Worm (Caenorhabditis elegans) whole organism, early embryonic: ENCODE results near the gene ogt-1.

Source experiments
- B0310.2 ChIP-seq: sonication (generic microtip); optimal IDR thresholded peaks from 2 replicates; lab custom pipeline; 2016; ENCODE audit warnings: mild to moderate bottlenecking, missing genetic modification characterization, missing compliant biosample characterization
- F13C5.2 ChIP-seq: sonication (generic microtip); optimal IDR thresholded peaks from 2 replicates; lab custom pipeline; 2017; ENCODE audit warnings: mild to moderate bottlenecking, missing genetic modification characterization, inconsistent platforms, missing compliant biosample characterization
- aly-1 ChIP-seq: sonication (generic microtip); optimal IDR thresholded peaks from 2 replicates; lab custom pipeline; 2016; ENCODE audit warnings: missing genetic modification characterization, missing compliant biosample characterization
- ama-1 ChIP-seq: fragments of 150-350 bp; optimal IDR thresholded peaks from 2 replicates; lab custom pipeline; 2014
- ceh-13 ChIP-seq: fragments of 200-800 bp; sonication (Bioruptor generic); optimal IDR thresholded peaks from 2 replicates; lab custom pipeline; 2018; ENCODE audit warnings: mild to moderate bottlenecking, missing genetic modification characterization, missing compliant biosample characterization
- ceh-36 ChIP-seq: sonication (generic microtip); optimal IDR thresholded peaks from 2 replicates; lab custom pipeline; 2016; ENCODE audit warnings: missing genetic modification characterization, inconsistent platforms, missing compliant biosample characterization
- ets-7 ChIP-seq: sonication (generic microtip); optimal IDR thresholded peaks from 2 replicates; lab custom pipeline; 2016; ENCODE audit warnings: missing genotype, missing genetic modification characterization, missing compliant biosample characterization
- flt-1 ChIP-seq: fragments of 200-800 bp; sonication (Bioruptor generic); IDR thresholded peaks from 2 replicates; pipeline ENCODE4 v1.3.6; 2022; ENCODE audit warnings: missing genetic modification characterization, missing compliant biosample characterization
- hmbx-1 ChIP-seq: sonication (generic microtip); optimal IDR thresholded peaks from 2 replicates; lab custom pipeline; 2016; ENCODE audit warnings: mild to moderate bottlenecking, missing genetic modification characterization, missing compliant biosample characterization
- hmg-4 ChIP-seq: fragments of 200-800 bp; sonication (Bioruptor generic); optimal IDR thresholded peaks from 2 replicates; lab custom pipeline; 2018; ENCODE audit warnings: mild to moderate bottlenecking, missing genetic modification characterization, missing compliant biosample characterization
- hnd-1 ChIP-seq: sonication (generic microtip); optimal IDR thresholded peaks from 2 replicates; lab custom pipeline; 2016; ENCODE audit warnings: missing genetic modification characterization, missing compliant biosample characterization
- pes-1 ChIP-seq: fragments of 200-800 bp; sonication (Bioruptor generic); IDR thresholded peaks from 2 replicates; pipeline ENCODE4 v1.3.6; 2022; ENCODE audit warnings: missing genetic modification reagents, missing genetic modification characterization, missing compliant biosample characterization
- scrt-1 ChIP-seq: fragments of 200-800 bp; sonication (Bioruptor generic); IDR thresholded peaks from 2 replicates; pipeline ENCODE4 v1.3.6; 2022; ENCODE audit warnings: missing genetic modification characterization, missing compliant biosample characterization
- sea-1 ChIP-seq: fragments of 200-800 bp; sonication (Bioruptor generic); conservative IDR thresholded peaks from 2 replicates; pipeline ENCODE4 v1.3.6; 2022; ENCODE audit warnings: missing genetic modification characterization, missing compliant biosample characterization
- tbx-11 ChIP-seq: fragments of 200-800 bp; sonication (Bioruptor generic); IDR thresholded peaks from 2 replicates; pipeline ENCODE4 v1.3.6; 2022; ENCODE audit warnings: missing genetic modification characterization, missing compliant biosample characterization
- tbx-37 ChIP-seq: fragments of 200-800 bp; sonication (Bioruptor generic); conservative IDR thresholded peaks from 2 replicates; pipeline ENCODE4 v1.3.6; 2022; ENCODE audit warnings: missing genetic modification reagents, missing genetic modification characterization, missing compliant biosample characterization
- tra-4 ChIP-seq: sonication (generic microtip); optimal IDR thresholded peaks from 2 replicates; lab custom pipeline; 2017; ENCODE audit warnings: missing genetic modification characterization, missing compliant biosample characterization

The ogt-1 gene

ce11 chrIII:7158709-7159108 lies 5.1 kb upstream of the ogt-1 start, which contains the start of gene nuo-4:
nuo-4 (minus strand) TSS chrIII:7158809.
- TF ChIP-seq aly-1 (tag; lab: Kevin White, UChicago) (no peak), ama-1 (lab: Kevin White, UChicago) (no peak), B0310.2 (tag; lab: Kevin White, UChicago) (no peak), flt-1 (no peak), tbx-11 (GFP tag; lab: Robert Waterston, UW) (no peak), F13C5.2 (tag; lab: Kevin White, UChicago) (no peak)

- 0 out of 2 replicates have a peak, but pooled peaks have one; percentile 28 for TF ChIP-seq sea-1 (GFP tag; lab: Robert Waterston, UW)
- TF ChIP-seq pes-1 (GFP tag; lab: Robert Waterston, UW) = no peak
- TF ChIP-seq flt-1 = peak; percentile 3; the same call in 1 of the 2 replicates
- no peak for TF ChIP-seq tbx-11 (GFP tag; lab: Robert Waterston, UW)
- no peak for TF ChIP-seq ets-7 (tag; lab: Kevin White, UChicago)
- no peak for TF ChIP-seq hmbx-1 (tag; lab: Kevin White, UChicago)
- TF ChIP-seq ama-1 (lab: Kevin White, UChicago) = no peak
- no peak for TF ChIP-seq scrt-1 (GFP tag; lab: Robert Waterston, UW)
- TF ChIP-seq tra-4 (tag; lab: Kevin White, UChicago) = no peak
- no peak for TF ChIP-seq ceh-13 (GFP tag; lab: Kevin White, UChicago)
- TF ChIP-seq hmg-4 (GFP tag; lab: Kevin White, UChicago) = peak; percentile 2
- TF ChIP-seq hnd-1 = no peak
- no peak for TF ChIP-seq ceh-36
- TF ChIP-seq B0310.2 (tag; lab: Kevin White, UChicago) = no peak
- peak; percentile 70 for TF ChIP-seq F13C5.2 (tag; lab: Kevin White, UChicago)
- TF ChIP-seq aly-1 (tag; lab: Kevin White, UChicago) = no peak
- no peak for TF ChIP-seq tbx-37 (GFP tag; lab: Robert Waterston, UW)
Observed at ce11 chrIII:7155631-7156030, 2.0 kb upstream of the ogt-1 start.

ce11 chrIII:7154526-7154925 lies 929 bp upstream of the ogt-1 start:
- TF ChIP-seq ets-7 (tag; lab: Kevin White, UChicago) = no peak
- no peak for TF ChIP-seq flt-1
- no peak for TF ChIP-seq ceh-36
- TF ChIP-seq scrt-1 (GFP tag; lab: Robert Waterston, UW) = no peak
- TF ChIP-seq F13C5.2 (tag; lab: Kevin White, UChicago) = no peak
- no peak for TF ChIP-seq hmg-4 (GFP tag; lab: Kevin White, UChicago)
- no peak for TF ChIP-seq aly-1 (tag; lab: Kevin White, UChicago)
- TF ChIP-seq hmbx-1 (tag; lab: Kevin White, UChicago) = no peak
- TF ChIP-seq ceh-13 (GFP tag; lab: Kevin White, UChicago) = no peak
- TF ChIP-seq tra-4 (tag; lab: Kevin White, UChicago) = no peak
- TF ChIP-seq tbx-11 (GFP tag; lab: Robert Waterston, UW) = no peak
- no peak for TF ChIP-seq hnd-1

- TF ChIP-seq tbx-11 (GFP tag; lab: Robert Waterston, UW) (no peak), ceh-36 (no peak), pes-1 (GFP tag; lab: Robert Waterston, UW) (no peak), flt-1 (no peak), tra-4 (tag; lab: Kevin White, UChicago) (no peak), hmbx-1 (tag; lab: Kevin White, UChicago) (no peak), scrt-1 (GFP tag; lab: Robert Waterston, UW) (no peak), hnd-1 (no peak), ets-7 (tag; lab: Kevin White, UChicago) (no peak), ama-1 (lab: Kevin White, UChicago) (no peak), ceh-13 (GFP tag; lab: Kevin White, UChicago) (no peak), aly-1 (tag; lab: Kevin White, UChicago) (no peak), F13C5.2 (tag; lab: Kevin White, UChicago) (no peak)
Observed at ce11 chrIII:7152569-7152968, 1.0 kb downstream of the ogt-1 start.

ce11 chrIII:7150162-7150561 lies 3.4 kb downstream of the ogt-1 start:
- TF ChIP-seq aly-1 (tag; lab: Kevin White, UChicago) (no peak), ama-1 (lab: Kevin White, UChicago) (no peak), tbx-37 (GFP tag; lab: Robert Waterston, UW) (no peak), hnd-1 (no peak), pes-1 (GFP tag; lab: Robert Waterston, UW) (no peak), flt-1 (no peak), B0310.2 (tag; lab: Kevin White, UChicago) (no peak), sea-1 (GFP tag; lab: Robert Waterston, UW) (no peak), ets-7 (tag; lab: Kevin White, UChicago) (no peak), ceh-36 (no peak)

- no peak for TF ChIP-seq hmg-4 (GFP tag; lab: Kevin White, UChicago)
- no peak for TF ChIP-seq flt-1
- TF ChIP-seq hmbx-1 (tag; lab: Kevin White, UChicago) = no peak
- no peak for TF ChIP-seq tbx-37 (GFP tag; lab: Robert Waterston, UW)
- TF ChIP-seq scrt-1 (GFP tag; lab: Robert Waterston, UW) = no peak
- TF ChIP-seq sea-1 (GFP tag; lab: Robert Waterston, UW) = no peak
- no peak for TF ChIP-seq ceh-36
- TF ChIP-seq ama-1 (lab: Kevin White, UChicago) = no peak
- no peak for TF ChIP-seq ets-7 (tag; lab: Kevin White, UChicago)
- no peak for TF ChIP-seq ceh-13 (GFP tag; lab: Kevin White, UChicago)
- TF ChIP-seq pes-1 (GFP tag; lab: Robert Waterston, UW) = no peak
- no peak for TF ChIP-seq tra-4 (tag; lab: Kevin White, UChicago)
- no peak for TF ChIP-seq tbx-11 (GFP tag; lab: Robert Waterston, UW)
- no peak for TF ChIP-seq hnd-1
- TF ChIP-seq aly-1 (tag; lab: Kevin White, UChicago) = no peak
- TF ChIP-seq B0310.2 (tag; lab: Kevin White, UChicago) = no peak
Observed at ce11 chrIII:7148191-7148590, 5.4 kb downstream of the ogt-1 start.

ce11 chrIII:7146341-7146740 lies 7.3 kb downstream of the ogt-1 start:
- TF ChIP-seq F13C5.2 (tag; lab: Kevin White, UChicago) = no peak
- no peak for TF ChIP-seq sea-1 (GFP tag; lab: Robert Waterston, UW)
- no peak for TF ChIP-seq ama-1 (lab: Kevin White, UChicago)
- TF ChIP-seq tbx-11 (GFP tag; lab: Robert Waterston, UW) = no peak
- TF ChIP-seq flt-1 = no peak
- TF ChIP-seq ceh-36 = no peak
- no peak for TF ChIP-seq aly-1 (tag; lab: Kevin White, UChicago)
- no peak for TF ChIP-seq tbx-37 (GFP tag; lab: Robert Waterston, UW)
